Fruit fly (Drosophila melanogaster): ENCODE measurements around the gene Pop5.

DNA sequence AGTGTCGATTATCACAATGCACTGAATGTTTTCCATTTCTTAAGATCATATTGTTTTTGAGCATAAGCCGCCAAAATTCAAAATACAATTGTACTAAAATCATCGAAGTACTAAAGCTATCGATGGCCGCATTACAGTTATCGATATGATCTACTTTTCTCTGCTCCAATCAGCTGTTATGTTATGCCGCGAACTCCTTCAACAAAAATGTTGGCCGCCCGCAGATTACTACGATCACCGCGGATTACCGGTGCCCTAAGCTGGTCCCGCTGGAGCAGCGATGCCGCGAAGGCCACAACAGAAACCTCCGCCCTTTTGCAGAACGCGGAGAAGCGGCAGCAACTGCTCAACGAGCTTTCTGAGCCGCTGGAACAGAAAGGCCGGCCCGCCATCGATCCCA, 9.3 kb downstream of the Pop5 start, which contains the start of gene beg:
- TF ChIP-seq psq (optimal IDR thresholded peaks at IDR 0.05), result no peak
- no peak for TF ChIP-seq Sin3A (optimal IDR thresholded peaks at IDR 0.05)
- no peak for TF ChIP-seq insv (optimal IDR thresholded peaks at IDR 0.05)
- TF ChIP-seq h (optimal IDR thresholded peaks at IDR 0.05), result no peak
- no peak for TF ChIP-seq ttk (optimal IDR thresholded peaks at IDR 0.05)
- no peak for TF ChIP-seq Myc (optimal IDR thresholded peaks at IDR 0.05)

All from Kc167 (cell line).